Fruit fly (Drosophila melanogaster) S2 (cell line): Measurements from ENCODE around the gene AstA.

Experiments used
- CG8478 ChIP-seq: fragments of >200 bp; optimal IDR thresholded peaks from 2 replicates; lab custom pipeline; 2018
- CTCF ChIP-seq, 2 experiments: fragments of >200 bp; optimal IDR thresholded peaks; 2 replicates each; lab custom pipeline; 2018

- TF ChIP-seq CTCF (optimal IDR thresholded peaks at IDR 0.05; lab: Kevin White, UChicago) (no peak), CG8478 (no peak)
Measured at dm6 chr3R:24726347-24726891, 38.5 kb downstream of the AstA start.
